Fruit fly (Drosophila melanogaster) whole organism, embryonic: ENCODE results near the gene Gr64b.

Source experiments
- Abd-B ChIP-seq: fragments of 200-800 bp; sonication (Bioruptor generic); optimal IDR thresholded peaks from 2 replicates; lab custom pipeline; 2018; ENCODE audit warnings: missing biosample characterization, mild to moderate bottlenecking, missing genetic modification characterization, moderate library complexity
- B-H1 ChIP-seq: fragments of 200-800 bp; sonication (Bioruptor generic); IDR thresholded peaks from 3 replicates; pipeline ENCODE4 v1.3.6; 2022; ENCODE audit warnings: missing biosample characterization, missing genetic modification characterization
- B-H2 ChIP-seq: fragments of 200-800 bp; sonication (Bioruptor generic); optimal IDR thresholded peaks from 2 replicates; lab custom pipeline; 2018; ENCODE audit warnings: missing biosample characterization, mild to moderate bottlenecking, missing genetic modification characterization
- CG11504 ChIP-seq: fragments of 200-800 bp; sonication (Bioruptor generic); optimal IDR thresholded peaks from 3 replicates; lab custom pipeline; 2019; ENCODE audit warnings: missing biosample characterization, mild to moderate bottlenecking, missing genetic modification characterization, moderate library complexity
- CG12155 ChIP-seq: fragments of 200-800 bp; sonication (Bioruptor generic); optimal IDR thresholded peaks from 3 replicates; lab custom pipeline; 2016; ENCODE audit warnings: missing biosample characterization, missing genetic modification characterization
- CG12299 ChIP-seq: fragments of 200-800 bp; sonication (Bioruptor generic); optimal IDR thresholded peaks from 2 replicates; lab custom pipeline; 2018; ENCODE audit warnings: missing biosample characterization, mild to moderate bottlenecking, missing genetic modification characterization
- CG12769 ChIP-seq: fragments of 200-800 bp; sonication (Bioruptor generic); optimal IDR thresholded peaks from 2 replicates; lab custom pipeline; 2019; ENCODE audit warnings: missing biosample characterization, mild to moderate bottlenecking, missing genetic modification characterization, moderate library complexity
- CG13624 ChIP-seq: fragments of 200-800 bp; sonication (Bioruptor generic); optimal IDR thresholded peaks from 2 replicates; lab custom pipeline; 2016; ENCODE audit warnings: missing biosample characterization, missing genetic modification characterization
- CG14441 ChIP-seq: fragments of 200-800 bp; sonication (Bioruptor generic); IDR thresholded peaks from 2 replicates; pipeline ENCODE4 v1.3.6; 2022; ENCODE audit warnings: missing biosample characterization, missing genetic modification characterization
- CG1529 ChIP-seq: fragments of 200-800 bp; sonication (Bioruptor generic); optimal IDR thresholded peaks from 3 replicates; lab custom pipeline; 2018; ENCODE audit warnings: missing biosample characterization, missing genetic modification characterization
- CG17385 ChIP-seq: fragments of 200-800 bp; sonication (Bioruptor generic); optimal IDR thresholded peaks from 3 replicates; lab custom pipeline; 2018; ENCODE audit warnings: missing biosample characterization, mild to moderate bottlenecking, missing genetic modification characterization
- CG17829 ChIP-seq: fragments of 200-800 bp; optimal IDR thresholded peaks from 2 replicates; lab custom pipeline; 2019; ENCODE audit warnings: missing biosample characterization, mild to moderate bottlenecking, missing genetic modification characterization, moderate library complexity
- CG18764 ChIP-seq: fragments of 200-800 bp; sonication (Bioruptor generic); optimal IDR thresholded peaks from 3 replicates; lab custom pipeline; 2016; ENCODE audit warnings: missing biosample characterization, missing genetic modification characterization
- CG31365 ChIP-seq: fragments of 200-800 bp; sonication (Bioruptor generic); optimal IDR thresholded peaks from 2 replicates; lab custom pipeline; 2018; ENCODE audit warnings: missing biosample characterization, mild to moderate bottlenecking, missing genetic modification characterization
- CG4854 ChIP-seq: fragments of 200-800 bp; sonication (Bioruptor generic); optimal IDR thresholded peaks from 2 replicates; lab custom pipeline; 2016; ENCODE audit warnings: missing biosample characterization, missing genetic modification characterization, inconsistent platforms
- CG6654 ChIP-seq: fragments of 200-800 bp; sonication (Bioruptor generic); optimal IDR thresholded peaks from 2 replicates; lab custom pipeline; 2017; ENCODE audit warnings: missing biosample characterization, mild to moderate bottlenecking, missing genetic modification characterization
- CG6765 ChIP-seq: fragments of 200-800 bp; sonication (Bioruptor generic); optimal IDR thresholded peaks from 3 replicates; lab custom pipeline; 2017; ENCODE audit warnings: missing biosample characterization, mild to moderate bottlenecking, missing genetic modification characterization
- CG7271 ChIP-seq: fragments of 200-800 bp; sonication (Bioruptor generic); optimal IDR thresholded peaks from 2 replicates; lab custom pipeline; 2018; ENCODE audit warnings: missing biosample characterization, mild to moderate bottlenecking, missing genetic modification characterization, moderate library complexity
- CG7745 ChIP-seq: fragments of 200-800 bp; sonication (Bioruptor generic); optimal IDR thresholded peaks from 2 replicates; lab custom pipeline; 2018; ENCODE audit warnings: missing biosample characterization, mild to moderate bottlenecking, missing genetic modification characterization, moderate library complexity
- CG7839 ChIP-seq: fragments of 200-800 bp; sonication (Bioruptor generic); optimal IDR thresholded peaks from 3 replicates; lab custom pipeline; 2018; ENCODE audit warnings: missing biosample characterization, mild to moderate bottlenecking, missing genetic modification characterization, moderate library complexity
- D ChIP-seq, 2 experiments: fragments of 200-800 bp in 1 of 2; fragments of >200 bp in 1 of 2; sonication (Bioruptor generic) in 1 of 2; optimal IDR thresholded peaks; 2 replicates in 1 of 2; 3 replicates in 1 of 2; lab custom pipeline; 2017; ENCODE audit warnings: mild to moderate bottlenecking in 1 of 2, missing biosample characterization in 1 of 2, missing genetic modification characterization in 1 of 2, missing genetic modification reagents in 1 of 2
- Dbx ChIP-seq: fragments of 200-800 bp; sonication (Bioruptor generic); IDR thresholded peaks from 3 replicates; pipeline ENCODE4 v1.3.6; 2022; ENCODE audit warnings: missing biosample characterization, missing genetic modification characterization
- Fer1 ChIP-seq: fragments of 200-800 bp; sonication (Bioruptor generic); optimal IDR thresholded peaks from 2 replicates; lab custom pipeline; 2017; ENCODE audit warnings: missing biosample characterization, mild to moderate bottlenecking, missing genetic modification characterization
- Fer2 ChIP-seq: fragments of 200-800 bp; sonication (Bioruptor generic); optimal IDR thresholded peaks from 2 replicates; lab custom pipeline; 2018; ENCODE audit warnings: missing biosample characterization, mild to moderate bottlenecking, missing genetic modification characterization, moderate library complexity
- GATAe ChIP-seq: fragments of 200-800 bp; sonication (Bioruptor generic); conservative IDR thresholded peaks from 2 replicates; pipeline ENCODE4 v1.3.6; 2022; ENCODE audit warnings: missing biosample characterization, missing genetic modification characterization
- H15 ChIP-seq: fragments of 200-800 bp; sonication (Bioruptor generic); IDR thresholded peaks from 3 replicates; pipeline ENCODE4 v1.3.6; 2022; ENCODE audit warnings: missing biosample characterization, missing genetic modification characterization
- HLH54F ChIP-seq: fragments of 200-800 bp; sonication (Bioruptor generic); optimal IDR thresholded peaks from 3 replicates; lab custom pipeline; 2016; ENCODE audit warnings: missing biosample characterization, missing genetic modification characterization
- HmgD ChIP-seq: fragments of 200-800 bp; sonication (Bioruptor generic); optimal IDR thresholded peaks from 3 replicates; lab custom pipeline; 2016; ENCODE audit warnings: missing biosample characterization, missing genetic modification characterization
- Hmx ChIP-seq: fragments of 200-800 bp; sonication (Bioruptor generic); optimal IDR thresholded peaks from 2 replicates; lab custom pipeline; 2016; ENCODE audit warnings: missing biosample characterization, missing genetic modification characterization
- Kr ChIP-seq: fragments of 200-800 bp; sonication (Bioruptor generic); optimal IDR thresholded peaks from 2 replicates; lab custom pipeline; 2017; ENCODE audit warnings: missing biosample characterization, mild to moderate bottlenecking, missing genetic modification characterization
- Nf-YC ChIP-seq: fragments of 200-800 bp; optimal IDR thresholded peaks from 3 replicates; lab custom pipeline; 2019; ENCODE audit warnings: missing biosample characterization, mild to moderate bottlenecking, missing genetic modification characterization, moderate library complexity
- Six4 ChIP-seq: fragments of 200-800 bp; sonication (Bioruptor generic); optimal IDR thresholded peaks from 2 replicates; lab custom pipeline; 2016; ENCODE audit warnings: missing biosample characterization, missing genetic modification characterization
- Sox102F ChIP-seq: fragments of 200-800 bp; sonication (Bioruptor generic); optimal IDR thresholded peaks from 2 replicates; lab custom pipeline; 2018; ENCODE audit warnings: missing biosample characterization, mild to moderate bottlenecking, missing genetic modification characterization, moderate library complexity
- Spps ChIP-seq: fragments of 200-800 bp; sonication (Bioruptor generic); optimal IDR thresholded peaks from 2 replicates; lab custom pipeline; 2018; ENCODE audit warnings: missing biosample characterization, mild to moderate bottlenecking, missing genetic modification characterization
- Ssrp ChIP-seq: fragments of 200-800 bp; sonication (Bioruptor generic); optimal IDR thresholded peaks from 2 replicates; lab custom pipeline; 2018; ENCODE audit warnings: missing biosample characterization, mild to moderate bottlenecking, missing genetic modification characterization, moderate library complexity
- Tbp ChIP-seq: fragments of >200 bp; optimal IDR thresholded peaks from 2 replicates; lab custom pipeline; 2018; ENCODE audit warnings: missing biosample characterization, missing genetic modification characterization
- gem ChIP-seq: fragments of 200-800 bp; sonication (Bioruptor generic); optimal IDR thresholded peaks from 2 replicates; lab custom pipeline; 2019; ENCODE audit warnings: missing biosample characterization, mild to moderate bottlenecking, missing genetic modification characterization, moderate library complexity
- her ChIP-seq: fragments of 200-800 bp; sonication (Bioruptor generic); optimal IDR thresholded peaks from 2 replicates; lab custom pipeline; 2016; ENCODE audit warnings: missing biosample characterization, missing genetic modification characterization
- ken ChIP-seq: fragments of 200-800 bp; sonication (Bioruptor generic); IDR thresholded peaks from 3 replicates; pipeline ENCODE4 v1.3.6; 2022; ENCODE audit warnings: missing biosample characterization, missing genetic modification characterization
- kni ChIP-seq: fragments of 200-800 bp; sonication (Bioruptor generic); optimal IDR thresholded peaks from 3 replicates; lab custom pipeline; 2017; ENCODE audit warnings: mild to moderate bottlenecking, missing biosample characterization, missing genetic modification reagents, missing genetic modification characterization
- lola ChIP-seq, 3 experiments: fragments of >200 bp in 2 of 3; fragments of 200-800 bp in 1 of 3; sonication (Bioruptor generic) in 1 of 3; optimal IDR thresholded peaks; 2 replicates each; lab custom pipeline; 2017 to 2019; ENCODE audit warnings: missing biosample characterization in 3 of 3, missing genetic modification characterization in 3 of 3, mild to moderate bottlenecking in 1 of 3, moderate library complexity in 1 of 3
- nom ChIP-seq: fragments of 200-800 bp; sonication (Bioruptor generic); optimal IDR thresholded peaks from 2 replicates; lab custom pipeline; 2017; ENCODE audit warnings: missing biosample characterization, missing genetic modification characterization, mild to moderate bottlenecking, moderate library complexity, missing genetic modification reagents
- prd ChIP-seq, 3 experiments: fragments of >200 bp in 2 of 3; fragments of 200-800 bp in 1 of 3; sonication (Bioruptor generic) in 1 of 3; optimal IDR thresholded peaks in 2 of 3; IDR thresholded peaks in 1 of 3; 2 replicates in 2 of 3; 3 replicates in 1 of 3; pipeline versions ENCODE4 v1.3.6 to Lab custom; 2017 to 2022; ENCODE audit warnings: missing biosample characterization in 1 of 3, missing genetic modification characterization in 1 of 3
- psq ChIP-seq: fragments of 200-800 bp; sonication (Bioruptor generic); optimal IDR thresholded peaks from 2 replicates; lab custom pipeline; 2017; ENCODE audit warnings: missing biosample characterization, missing genetic modification characterization
- schlank ChIP-seq: fragments of 200-800 bp; sonication (Bioruptor generic); optimal IDR thresholded peaks from 2 replicates; lab custom pipeline; 2018; ENCODE audit warnings: missing biosample characterization, mild to moderate bottlenecking, missing genetic modification characterization
- shn ChIP-seq: fragments of 200-800 bp; sonication (Bioruptor generic); optimal IDR thresholded peaks from 3 replicates; lab custom pipeline; 2016; ENCODE audit warnings: missing biosample characterization, missing genetic modification characterization
- tx ChIP-seq: fragments of 200-800 bp; sonication (Bioruptor generic); optimal IDR thresholded peaks from 2 replicates; lab custom pipeline; 2016; ENCODE audit warnings: missing biosample characterization, missing genetic modification characterization
- unpg ChIP-seq: fragments of 200-800 bp; sonication (Bioruptor generic); optimal IDR thresholded peaks from 3 replicates; lab custom pipeline; 2018; ENCODE audit warnings: missing biosample characterization, mild to moderate bottlenecking, missing genetic modification characterization, moderate library complexity

Gr64b gene

DNA sequence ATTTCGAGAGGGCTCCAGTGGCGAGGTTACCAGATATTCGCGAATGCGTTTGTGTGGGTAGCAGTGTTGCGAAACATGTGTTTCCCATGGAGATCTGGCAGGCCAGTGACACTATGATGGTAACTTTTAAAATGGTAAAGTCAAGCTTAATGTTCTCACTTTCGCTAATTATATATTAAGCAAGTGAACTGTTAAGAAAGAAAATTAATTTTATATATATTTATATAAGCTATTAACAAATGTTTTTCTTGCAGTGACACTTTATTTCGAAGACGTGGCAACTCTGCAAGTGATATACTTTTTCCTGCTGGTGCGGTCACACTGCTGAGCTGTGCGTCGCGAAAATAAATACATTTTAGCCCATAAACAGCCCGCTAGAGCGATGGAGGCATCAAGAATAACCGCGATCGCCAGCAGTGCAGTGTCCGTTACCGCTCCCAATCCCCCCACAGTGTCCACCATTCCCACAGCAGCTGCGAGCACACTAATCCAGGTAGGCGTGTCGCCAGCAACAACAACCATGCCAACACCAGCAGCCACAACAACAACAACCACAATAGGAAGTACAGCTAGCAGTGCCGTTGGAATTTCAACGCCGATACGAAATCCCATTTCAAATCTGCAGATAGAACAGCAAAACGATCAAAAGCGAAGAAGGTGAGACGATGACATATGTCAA is 12.0 kb downstream of the Gr64b start, which contains the start of the genes CG11593 and Rcd5 (continued):
- TF ChIP-seq CG1529 (GFP tag; lab: Kevin White, UChicago) = no peak
- no peak for TF ChIP-seq schlank
- TF ChIP-seq Spps (tag; lab: Kevin White, UChicago) = peak; percentile 41
- no peak for TF ChIP-seq Six4 (GFP tag; lab: Kevin White, UChicago)
- peak; percentile 76 for TF ChIP-seq Abd-B (GFP tag; lab: Kevin White, UChicago)
- no peak for TF ChIP-seq B-H2 (GFP tag; lab: Kevin White, UChicago)
- TF ChIP-seq gem (tag; lab: Kevin White, UChicago) = no peak
- TF ChIP-seq prd (optimal IDR thresholded peaks at IDR 0.05; lab: Kevin White, UChicago) = no peak
- peak; percentile 92 for TF ChIP-seq prd (GFP tag; IDR thresholded peaks at IDR 0.05; lab: Robert Waterston, UW)
- TF ChIP-seq B-H1 (GFP tag; lab: Robert Waterston, UW) = peak; percentile 65
- no peak for TF ChIP-seq lola (GFP tag; optimal IDR thresholded peaks at IDR 0.05; lab: Kevin White, UChicago)
- peak; percentile 24 for TF ChIP-seq Fer2
- TF ChIP-seq CG31365 (tag; lab: Kevin White, UChicago) = no peak
- TF ChIP-seq GATAe = peak; percentile 70
- peak; percentile 64 for TF ChIP-seq H15 (GFP tag; lab: Robert Waterston, UW)
- no peak for TF ChIP-seq CG6654 (GFP tag; lab: Kevin White, UChicago)
- TF ChIP-seq CG4854 (GFP tag; lab: Kevin White, UChicago) = no peak
- peak; percentile 16 for TF ChIP-seq psq (GFP tag; lab: Kevin White, UChicago)
- TF ChIP-seq Fer1 (GFP tag; lab: Kevin White, UChicago) = no peak

DNA sequence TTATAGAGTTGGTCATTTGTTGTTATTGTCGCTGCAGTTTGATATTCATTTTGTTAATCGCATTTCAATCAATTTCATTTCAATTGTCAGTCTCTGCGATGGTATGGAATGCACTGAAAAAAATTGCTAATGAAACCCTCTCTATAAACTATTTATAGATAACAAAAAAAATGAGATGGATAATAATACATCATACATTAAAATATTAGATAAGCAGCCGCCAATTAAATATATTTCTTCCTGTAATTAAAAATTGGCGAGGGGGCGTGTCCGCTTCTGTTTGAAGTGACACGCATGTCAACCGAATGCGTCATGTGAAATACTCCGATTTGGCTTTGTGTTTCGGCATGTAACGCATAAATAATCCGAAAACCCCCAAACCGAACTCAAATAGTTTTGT is 16.1 kb downstream of the Gr64b start:
- TF ChIP-seq CG17829 (tag; lab: Kevin White, UChicago) (no peak), shn (GFP tag; lab: Kevin White, UChicago) (no peak), Ssrp (tag; lab: Kevin White, UChicago) (no peak), HLH54F (GFP tag; lab: Kevin White, UChicago) (no peak), CG18764 (GFP tag; lab: Kevin White, UChicago) (no peak), CG6765 (GFP tag; lab: Kevin White, UChicago) (no peak), Tbp (GFP tag; lab: Kevin White, UChicago) (no peak), CG13624 (GFP tag; lab: Kevin White, UChicago) (no peak), tx (GFP tag; lab: Kevin White, UChicago) (no peak), CG7271 (tag; lab: Kevin White, UChicago) (no peak), D (optimal IDR thresholded peaks at IDR 0.05; lab: Kevin White, UChicago) (no peak), D (GFP tag; optimal IDR thresholded peaks at IDR 0.05; lab: Kevin White, UChicago) (no peak), her (GFP tag; lab: Kevin White, UChicago) (no peak), Nf-YC (tag; lab: Kevin White, UChicago) (no peak), Dbx (no peak), CG12299 (tag; lab: Kevin White, UChicago) (no peak), CG14441 (peak; percentile 41), nom (no peak), kni (GFP tag; lab: Kevin White, UChicago) (no peak), ken (GFP tag; lab: Robert Waterston, UW) (no peak), Hmx (no peak), unpg (GFP tag; lab: Kevin White, UChicago) (peak; percentile 29), CG12155 (GFP tag; lab: Kevin White, UChicago) (no peak), CG12769 (tag; lab: Kevin White, UChicago) (no peak), Sox102F (GFP tag; lab: Kevin White, UChicago) (peak; percentile 55), CG7839 (tag; lab: Kevin White, UChicago) (peak; percentile 14), Fer1 (GFP tag; lab: Kevin White, UChicago) (no peak), CG11504 (tag; lab: Kevin White, UChicago) (peak; percentile 52), HmgD (GFP tag; lab: Kevin White, UChicago) (no peak), H15 (GFP tag; lab: Robert Waterston, UW) (no peak), Kr (GFP tag; lab: Kevin White, UChicago) (no peak), CG7745 (tag; lab: Kevin White, UChicago) (no peak), CG17385 (GFP tag; lab: Kevin White, UChicago) (no peak)
